Fruit fly (Drosophila melanogaster) whole organism, pupa: ENCODE data around the gene Pus7.
A peak's percentile ranks its signal among the peaks of the same experiment; 100 is the strongest.

Experiments used
- CG10348 ChIP-seq: fragments of 200-800 bp; sonication (Bioruptor generic); IDR thresholded peaks from 2 replicates; pipeline ENCODE4 v1.3.6; 2022; ENCODE audit warnings: missing biosample characterization, missing genetic modification characterization
- CG12605 ChIP-seq: fragments of 200-800 bp; sonication (Bioruptor generic); IDR thresholded peaks from 2 replicates; pipeline ENCODE4 v1.3.6; 2022; ENCODE audit warnings: missing biosample characterization, missing genetic modification characterization
- CG13204 ChIP-seq: fragments of 200-800 bp; sonication (Bioruptor generic); optimal IDR thresholded peaks from 2 replicates; lab custom pipeline; 2018; ENCODE audit warnings: missing biosample characterization, mild to moderate bottlenecking, missing genetic modification characterization, moderate library complexity
- CG14655 ChIP-seq: fragments of 200-800 bp; sonication (Bioruptor generic); optimal IDR thresholded peaks from 3 replicates; lab custom pipeline; 2017; ENCODE audit warnings: mild to moderate bottlenecking, missing biosample characterization, missing genetic modification reagents, missing genetic modification characterization
- CG15710 ChIP-seq: fragments of 200-800 bp; sonication (Bioruptor generic); optimal IDR thresholded peaks from 2 replicates; lab custom pipeline; 2018; ENCODE audit warnings: missing biosample characterization, mild to moderate bottlenecking, missing genetic modification characterization, moderate library complexity
- CG17806 ChIP-seq: fragments of 200-800 bp; sonication (Bioruptor generic); optimal IDR thresholded peaks from 2 replicates; lab custom pipeline; 2018; ENCODE audit warnings: missing biosample characterization, mild to moderate bottlenecking, missing genetic modification characterization, moderate library complexity
- CG32121 ChIP-seq: fragments of 200-800 bp; sonication (Bioruptor generic); IDR thresholded peaks from 2 replicates; pipeline ENCODE4 v1.3.6; 2022; ENCODE audit warnings: missing biosample characterization, missing genetic modification characterization
- CG34367 ChIP-seq: fragments of 200-800 bp; sonication (Bioruptor generic); optimal IDR thresholded peaks from 2 replicates; lab custom pipeline; 2018; ENCODE audit warnings: missing biosample characterization, mild to moderate bottlenecking, missing genetic modification characterization
- CG4496 ChIP-seq: fragments of 200-800 bp; sonication (Bioruptor generic); IDR thresholded peaks from 3 replicates; pipeline ENCODE4 v1.3.6; 2022; ENCODE audit warnings: missing biosample characterization, missing genetic modification characterization
- CG8159 ChIP-seq: fragments of 200-800 bp; sonication (Bioruptor generic); optimal IDR thresholded peaks from 3 replicates; lab custom pipeline; 2018; ENCODE audit warnings: missing biosample characterization, mild to moderate bottlenecking, missing genetic modification characterization, moderate library complexity
- CG8301 ChIP-seq: fragments of 200-800 bp; sonication (Bioruptor generic); optimal IDR thresholded peaks from 2 replicates; lab custom pipeline; 2018; ENCODE audit warnings: missing biosample characterization, mild to moderate bottlenecking, missing genetic modification characterization
- CG9948 ChIP-seq: fragments of 200-800 bp; sonication (Bioruptor generic); optimal IDR thresholded peaks from 2 replicates; lab custom pipeline; 2018; ENCODE audit warnings: missing biosample characterization, mild to moderate bottlenecking, missing genetic modification characterization, moderate library complexity
- D1 ChIP-seq: fragments of 200-800 bp; sonication (Bioruptor generic); optimal IDR thresholded peaks from 2 replicates; lab custom pipeline; 2018; ENCODE audit warnings: missing biosample characterization, mild to moderate bottlenecking, missing genetic modification characterization, moderate library complexity
- EcR ChIP-seq: fragments of 200-800 bp; sonication (Bioruptor generic); optimal IDR thresholded peaks from 3 replicates; lab custom pipeline; 2019; ENCODE audit warnings: missing biosample characterization, missing genetic modification characterization, mild to moderate bottlenecking, moderate library complexity, missing genetic modification reagents
- Ets98B ChIP-seq: fragments of 200-800 bp; sonication (Bioruptor generic); IDR thresholded peaks from 2 replicates; pipeline ENCODE4 v1.3.6; 2022; ENCODE audit warnings: missing biosample characterization, missing genetic modification characterization
- Pif1A ChIP-seq: fragments of 200-800 bp; sonication (Bioruptor generic); optimal IDR thresholded peaks from 3 replicates; lab custom pipeline; 2016; ENCODE audit warnings: missing biosample characterization, missing genetic modification characterization
- Pif1B ChIP-seq: fragments of 200-800 bp; sonication (Bioruptor generic); optimal IDR thresholded peaks from 3 replicates; lab custom pipeline; 2016; ENCODE audit warnings: missing biosample characterization, missing genetic modification characterization
- Snoo ChIP-seq: fragments of 200-800 bp; sonication (Bioruptor generic); optimal IDR thresholded peaks from 3 replicates; lab custom pipeline; 2017; ENCODE audit warnings: missing biosample characterization, mild to moderate bottlenecking, missing genetic modification characterization, inconsistent platforms
- fd96Ca ChIP-seq: fragments of 200-800 bp; sonication (Bioruptor generic); IDR thresholded peaks from 3 replicates; pipeline ENCODE4 v1.3.6; 2022; ENCODE audit warnings: missing biosample characterization, missing genetic modification characterization
- gl ChIP-seq: fragments of 200-800 bp; sonication (Bioruptor generic); optimal IDR thresholded peaks from 2 replicates; lab custom pipeline; 2018; ENCODE audit warnings: missing biosample characterization, mild to moderate bottlenecking, missing genetic modification characterization
- rn ChIP-seq: fragments of 200-800 bp; sonication (Bioruptor generic); IDR thresholded peaks from 2 replicates; pipeline ENCODE4 v1.3.6; 2022; ENCODE audit warnings: missing biosample characterization, missing genetic modification characterization

The Pus7 gene

DNA sequence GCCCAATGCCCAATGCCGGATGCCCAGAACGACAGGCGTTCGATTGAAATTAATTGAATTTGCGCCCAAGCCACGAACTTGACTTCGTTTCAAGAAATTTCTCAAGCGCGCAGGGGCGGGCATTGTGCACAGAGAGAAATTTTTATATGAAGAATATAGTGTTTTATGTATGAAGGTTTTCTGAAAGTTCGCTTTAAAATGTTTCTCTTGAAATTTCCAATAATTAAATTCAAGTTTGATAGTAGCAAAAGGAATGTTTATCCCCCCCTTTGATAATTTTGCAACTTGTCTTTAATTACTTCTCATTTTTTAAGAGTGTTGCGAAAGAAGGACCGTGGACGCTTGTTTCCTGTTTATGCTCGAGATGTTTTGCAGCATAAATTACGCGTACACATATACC lies 34.1 kb downstream of the Pus7 start:
- TF ChIP-seq Snoo (tag; lab: Kevin White, UChicago) (no peak), EcR (GFP tag; lab: Kevin White, UChicago) (no peak), Pif1A (GFP tag; lab: Kevin White, UChicago) (no peak), CG13204 (GFP tag; lab: Kevin White, UChicago) (no peak), CG34367 (tag; lab: Kevin White, UChicago) (no peak), CG4496 (no peak), rn (GFP tag; lab: Robert Waterston, UW) (no peak), Pif1B (no peak), CG8301 (no peak), CG14655 (GFP tag; lab: Kevin White, UChicago) (no peak), Ets98B (GFP tag; lab: Robert Waterston, UW) (no peak), CG15710 (no peak), CG32121 (GFP tag; lab: Robert Waterston, UW) (no peak), fd96Ca (GFP tag; lab: Robert Waterston, UW) (no peak), CG12605 (GFP tag; lab: Robert Waterston, UW) (no peak), CG8159 (peak; percentile 1), D1 (tag; lab: Kevin White, UChicago) (peak; percentile 22), CG10348 (GFP tag; lab: Robert Waterston, UW) (no peak), gl (tag; lab: Kevin White, UChicago) (no peak), CG17806 (tag; lab: Kevin White, UChicago) (no peak), CG9948 (peak; percentile 1)

DNA sequence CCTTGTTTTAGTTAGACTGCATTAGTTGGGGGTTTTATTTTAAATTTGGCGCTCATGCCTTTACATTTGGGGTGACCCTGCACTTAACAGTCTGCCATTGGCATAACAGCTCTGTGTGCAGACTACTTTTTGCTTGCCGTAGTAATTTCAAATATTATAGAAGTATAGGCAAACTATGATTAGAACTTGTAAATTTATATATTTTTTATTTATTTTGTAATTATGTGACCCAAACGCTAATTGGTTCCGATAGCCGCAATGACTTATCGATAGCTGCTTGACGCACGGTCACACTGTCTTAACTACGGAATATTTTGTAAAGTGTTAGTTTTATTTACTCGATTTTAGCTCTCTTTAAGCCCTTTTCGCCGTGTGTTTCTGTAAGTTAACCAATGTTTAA lies 34.9 kb downstream of the Pus7 start, which contains the start of gene rhea:
Gene rhea (plus strand): TSS at position 292 of the 400 bp plus-strand sequence.
- TF ChIP-seq CG12605 (GFP tag; lab: Robert Waterston, UW) (no peak), CG8159 (peak; percentile 48)

DNA sequence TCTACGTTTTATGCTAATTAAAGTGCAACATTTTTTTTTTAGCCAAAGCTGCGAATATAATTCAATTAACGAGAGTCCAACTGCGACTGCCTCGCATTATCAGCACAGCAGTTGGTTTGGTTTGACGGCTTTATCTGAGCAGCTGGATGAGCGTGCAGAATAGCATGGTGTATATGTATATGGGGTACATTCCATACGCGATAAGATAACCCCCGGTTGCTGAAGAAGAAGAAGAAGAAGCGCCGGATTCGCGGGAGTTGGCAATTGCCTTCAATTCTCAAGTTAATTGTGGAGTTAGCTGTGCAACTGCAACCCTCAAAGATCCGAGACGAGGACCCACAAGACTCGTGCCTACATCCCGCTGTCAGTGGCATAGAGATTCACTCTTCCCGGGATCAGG lies 35.7 kb downstream of the Pus7 start:
- TF ChIP-seq EcR (GFP tag; lab: Kevin White, UChicago): peak; percentile 2
- TF ChIP-seq CG13204 (GFP tag; lab: Kevin White, UChicago): no peak

DNA sequence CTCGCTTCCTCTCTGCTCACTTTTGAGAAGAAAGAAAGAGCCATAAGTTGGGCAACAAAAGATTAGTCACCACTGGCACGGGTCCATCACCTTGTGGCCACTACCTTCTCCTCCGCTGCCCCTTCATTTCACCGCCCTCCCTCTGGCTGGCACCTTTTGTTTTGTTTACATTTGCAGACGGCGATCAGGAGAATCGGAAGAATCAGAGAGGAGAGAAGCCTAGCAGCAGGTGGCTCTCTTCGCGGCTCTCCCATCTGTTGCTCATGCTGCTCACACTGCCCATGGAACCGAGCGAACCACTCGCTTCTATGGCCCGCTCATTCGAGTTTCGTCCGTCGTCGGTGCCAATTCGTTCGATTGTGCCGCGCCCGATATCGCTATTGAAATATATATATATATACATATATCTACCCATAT lies 36.6 kb downstream of the Pus7 start:
- TF ChIP-seq CG14655 (GFP tag; lab: Kevin White, UChicago) (no peak), Ets98B (GFP tag; lab: Robert Waterston, UW) (peak; percentile 62), CG4496 (peak; percentile 63; the same call in 2 of the 3 replicates), CG10348 (GFP tag; lab: Robert Waterston, UW) (no peak), Snoo (tag; lab: Kevin White, UChicago) (peak; percentile 30), D1 (tag; lab: Kevin White, UChicago) (no peak), fd96Ca (GFP tag; lab: Robert Waterston, UW) (no peak; the same call in 1 of the 3 replicates), rn (GFP tag; lab: Robert Waterston, UW) (no peak), CG8301 (no peak), EcR (GFP tag; lab: Kevin White, UChicago) (peak; percentile 96), CG12605 (GFP tag; lab: Robert Waterston, UW) (peak; percentile 57; the same call in 1 of the 2 replicates), CG8159 (peak; percentile 36), CG15710 (peak; percentile 18), CG9948 (no peak), CG17806 (tag; lab: Kevin White, UChicago) (no peak), CG13204 (GFP tag; lab: Kevin White, UChicago) (peak; percentile 63), CG32121 (GFP tag; lab: Robert Waterston, UW) (peak; percentile 69), gl (tag; lab: Kevin White, UChicago) (peak; percentile 57), Pif1B (peak; percentile 67), CG34367 (tag; lab: Kevin White, UChicago) (no peak), Pif1A (GFP tag; lab: Kevin White, UChicago) (peak; percentile 59)

DNA sequence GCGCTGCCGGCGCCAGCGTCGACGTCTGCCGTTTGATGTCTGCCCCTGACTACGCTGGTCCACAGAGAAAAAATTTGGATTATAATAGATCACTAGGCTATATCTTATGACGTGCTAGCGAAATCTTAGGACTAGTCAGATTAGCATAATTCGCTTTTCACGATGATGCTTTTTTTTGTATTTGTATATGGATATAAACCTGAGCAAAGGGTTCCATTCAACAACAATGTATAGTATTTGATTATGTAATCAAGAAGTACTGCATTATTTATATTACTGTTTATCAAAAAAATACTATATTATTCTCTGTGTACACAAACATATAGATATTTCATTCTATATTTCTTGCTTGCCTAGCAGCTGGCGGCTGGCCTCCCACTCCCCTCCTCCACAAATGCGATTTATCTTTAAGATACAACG lies 37.3 kb downstream of the Pus7 start:
- no peak for TF ChIP-seq Pif1B
- TF ChIP-seq CG12605 (GFP tag; lab: Robert Waterston, UW): 0 out of 2 replicates have a peak, but pooled peaks have one; percentile 21
- TF ChIP-seq CG17806 (tag; lab: Kevin White, UChicago): peak; percentile 61
- peak; percentile 17 for TF ChIP-seq CG34367 (tag; lab: Kevin White, UChicago)
- peak; percentile 68 for TF ChIP-seq CG8301
- TF ChIP-seq Pif1A (GFP tag; lab: Kevin White, UChicago): peak; percentile 58
- TF ChIP-seq CG13204 (GFP tag; lab: Kevin White, UChicago): no peak
- peak; percentile 47 for TF ChIP-seq CG15710
- TF ChIP-seq EcR (GFP tag; lab: Kevin White, UChicago): no peak
- no peak for TF ChIP-seq D1 (tag; lab: Kevin White, UChicago)
- TF ChIP-seq CG14655 (GFP tag; lab: Kevin White, UChicago): peak; percentile 74
- TF ChIP-seq CG32121 (GFP tag; lab: Robert Waterston, UW): peak; percentile 82
- no peak for TF ChIP-seq gl (tag; lab: Kevin White, UChicago)
- TF ChIP-seq CG8159: peak; percentile 49
- no peak for TF ChIP-seq Snoo (tag; lab: Kevin White, UChicago)
- peak; percentile 74 for TF ChIP-seq fd96Ca (GFP tag; lab: Robert Waterston, UW)
- TF ChIP-seq CG10348 (GFP tag; lab: Robert Waterston, UW): no peak
- 0 out of 2 replicates have a peak, but pooled peaks have one; percentile 39 for TF ChIP-seq rn (GFP tag; lab: Robert Waterston, UW)
- peak; percentile 74 for TF ChIP-seq Ets98B (GFP tag; lab: Robert Waterston, UW)
- TF ChIP-seq CG9948: peak; percentile 65
- peak; percentile 77 for TF ChIP-seq CG4496
